Worm (Caenorhabditis elegans): ENCODE data around the gene nphp-4.
A peak's percentile ranks its signal among the peaks of the same experiment; 100 is the strongest.

nphp-4 gene

ce11 chrV:11802508-11802907 lies 41.0 kb downstream of the nphp-4 start (continued):
- TF ChIP-seq nhr-76 (tag; optimal IDR thresholded peaks at IDR 0.05) (no peak), rbr-2 (tag; optimal IDR thresholded peaks at IDR 0.05) (peak; percentile 6), spr-3 (GFP tag; optimal IDR thresholded peaks at IDR 0.05) (no peak), mep-1 (tag; optimal IDR thresholded peaks at IDR 0.05) (peak; percentile 48), attf-4 (tag; optimal IDR thresholded peaks at IDR 0.05) (no peak), skn-1 (tag; optimal IDR thresholded peaks at IDR 0.05) (no peak), nhr-77 (tag; optimal IDR thresholded peaks at IDR 0.05) (no peak), R02D3.7 (tag; optimal IDR thresholded peaks at IDR 0.05) (no peak), hlh-11 (tag; optimal IDR thresholded peaks at IDR 0.05) (peak; percentile 89), snpc-4 (tag; optimal IDR thresholded peaks at IDR 0.05) (no peak), lin-15B (tag; optimal IDR thresholded peaks at IDR 0.05) (no peak), nhr-11 (tag; optimal IDR thresholded peaks at IDR 0.05) (no peak), unc-39 (tag; optimal IDR thresholded peaks at IDR 0.05) (no peak), fkh-10 (GFP tag; optimal IDR thresholded peaks at IDR 0.05) (no peak), lir-3 (tag; optimal IDR thresholded peaks at IDR 0.05) (no peak), egl-43 (GFP tag; IDR thresholded peaks at IDR 0.05) (no peak), nhr-41 (GFP tag; IDR thresholded peaks at IDR 0.05) (no peak), daf-16 (GFP tag; optimal IDR thresholded peaks at IDR 0.05) (no peak), daf-16 (tag; optimal IDR thresholded peaks at IDR 0.05) (no peak), set-16 (GFP tag; IDR thresholded peaks at IDR 0.05) (no peak), pha-4 (GFP tag; IDR thresholded peaks at IDR 0.05) (no peak), pha-4 (tag; optimal IDR thresholded peaks at IDR 0.05) (no peak), dpl-1 (GFP tag; optimal IDR thresholded peaks at IDR 0.05) (no peak), nhr-42 (GFP tag; IDR thresholded peaks at IDR 0.05) (no peak), F37D6.2 (tag; optimal IDR thresholded peaks at IDR 0.05) (no peak), zfp-2 (tag; optimal IDR thresholded peaks at IDR 0.05) (no peak), dve-1 (tag; optimal IDR thresholded peaks at IDR 0.05; ENCODE audit: insufficient read depth) (peak; percentile 81), ceh-44 (GFP tag; IDR thresholded peaks at IDR 0.05) (no peak), mdt-29 (GFP tag; IDR thresholded peaks at IDR 0.05) (no peak), D1046.2 (GFP tag; IDR thresholded peaks at IDR 0.05) (no peak), F44E2.7 (GFP tag; IDR thresholded peaks at IDR 0.05) (no peak), ceh-32 (tag; optimal IDR thresholded peaks at IDR 0.05; ENCODE audit: poor library complexity) (no peak), nhr-10 (tag; optimal IDR thresholded peaks at IDR 0.05) (no peak), ama-1 (optimal IDR thresholded peaks at IDR 0.05) (no peak), madf-5 (GFP tag; IDR thresholded peaks at IDR 0.05) (no peak)

ce11 chrV:11801076-11801849 lies 42.3 kb downstream of the nphp-4 start:
- no peak for TF ChIP-seq T26A8.4 (GFP tag; IDR thresholded peaks at IDR 0.05)
- TF ChIP-seq spr-1 (tag; optimal IDR thresholded peaks at IDR 0.05): no peak
- TF ChIP-seq rbr-2 (tag; optimal IDR thresholded peaks at IDR 0.05): no peak
- peak; percentile 18 to 56 for TF ChIP-seq lsy-2 (tag; optimal IDR thresholded peaks at IDR 0.05)
- 0 out of 2 replicates have a peak, but pooled peaks have one; percentile 35 for TF ChIP-seq nhr-42 (GFP tag; IDR thresholded peaks at IDR 0.05)
- TF ChIP-seq lin-15B (tag; optimal IDR thresholded peaks at IDR 0.05): no peak
- TF ChIP-seq zfp-3 (GFP tag; conservative IDR thresholded peaks at IDR 0.05): no peak
- TF ChIP-seq ces-1 (GFP tag; optimal IDR thresholded peaks at IDR 0.05): no peak
- no peak for TF ChIP-seq fos-1 (tag; optimal IDR thresholded peaks at IDR 0.05)
- TF ChIP-seq aly-2 (tag; optimal IDR thresholded peaks at IDR 0.05): no peak
- TF ChIP-seq zag-1 (tag; optimal IDR thresholded peaks at IDR 0.05): no peak
- no peak for TF ChIP-seq spr-3 (GFP tag; optimal IDR thresholded peaks at IDR 0.05)
- TF ChIP-seq ZK546.5 (tag; optimal IDR thresholded peaks at IDR 0.05): no peak
- peak; percentile 91 for TF ChIP-seq aha-1 (tag)
- TF ChIP-seq ceh-62 (tag; optimal IDR thresholded peaks at IDR 0.05): no peak
- no peak for TF ChIP-seq F37D6.2 (tag; optimal IDR thresholded peaks at IDR 0.05)
- TF ChIP-seq hlh-11 (tag; optimal IDR thresholded peaks at IDR 0.05): peak; percentile 47
- TF ChIP-seq ztf-11 (tag; optimal IDR thresholded peaks at IDR 0.05): no peak
- peak; percentile 23 for TF ChIP-seq mxl-3 (GFP tag; optimal IDR thresholded peaks at IDR 0.05)
- TF ChIP-seq ama-1 (optimal IDR thresholded peaks at IDR 0.05): no peak
- no peak for TF ChIP-seq nhr-41 (GFP tag; IDR thresholded peaks at IDR 0.05)
- no peak for TF ChIP-seq lin-38 (GFP tag; IDR thresholded peaks at IDR 0.05)
- TF ChIP-seq unc-62 (GFP tag; optimal IDR thresholded peaks at IDR 0.05 in 1 of 2): peak in 1 of 2 experiments; percentile 60
- no peak for TF ChIP-seq unc-62 (tag; optimal IDR thresholded peaks at IDR 0.05)
- no peak for TF ChIP-seq skn-1 (tag; optimal IDR thresholded peaks at IDR 0.05)
- no peak for TF ChIP-seq nhr-102 (tag; optimal IDR thresholded peaks at IDR 0.05)
- TF ChIP-seq mxl-2 (GFP tag; conservative IDR thresholded peaks at IDR 0.05): no peak
